Worm (Caenorhabditis elegans): ENCODE results near the gene srab-14.

srab-14 gene

ce11 chrII:7465519-7465918, 33.8 kb downstream of the srab-14 start, which contains the start of gene sro-1:
sro-1 (minus strand) TSS chrII:7465619.
- TF ChIP-seq snpc-4 (tag; optimal IDR thresholded peaks at IDR 0.05), result no peak
- TF ChIP-seq aha-1 (tag), result no peak
- no peak for TF ChIP-seq ceh-20 (GFP tag; IDR thresholded peaks at IDR 0.05)

ce11 chrII:7459205-7459604, 40.1 kb downstream of the srab-14 start, which contains the start of gene D1022.2:
D1022.2 (plus strand) TSS chrII:7459505.
- TF ChIP-seq dve-1 (tag; optimal IDR thresholded peaks at IDR 0.05; ENCODE audit: insufficient read depth), result no peak
- no peak for TF ChIP-seq nhr-48 (tag; optimal IDR thresholded peaks at IDR 0.05)
- no peak for TF ChIP-seq attf-4 (tag; optimal IDR thresholded peaks at IDR 0.05)
- TF ChIP-seq mdl-1 (tag; optimal IDR thresholded peaks at IDR 0.05), result no peak
- 0 out of 2 replicates have a peak, but pooled peaks have one; percentile 14 for TF ChIP-seq Y105C5A.15 (GFP tag; IDR thresholded peaks at IDR 0.05)

DNA sequence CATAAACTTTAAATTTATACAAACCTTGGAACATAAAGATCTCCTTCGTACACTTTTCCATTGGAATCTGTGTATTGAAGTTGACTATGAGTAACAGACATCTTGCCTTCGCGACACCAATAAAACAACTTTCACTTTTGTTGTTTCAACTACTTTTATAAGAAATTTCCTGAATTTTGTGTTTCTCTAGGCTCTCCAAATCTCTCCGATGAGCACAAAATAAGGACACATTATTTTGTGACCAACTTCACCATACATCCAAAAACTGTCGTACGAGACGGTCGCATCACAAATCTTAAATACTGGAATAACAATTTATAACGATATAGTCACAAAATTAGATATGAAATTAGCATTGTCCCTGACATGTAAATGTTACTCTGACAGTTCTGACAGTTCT, 40.6 kb downstream of the srab-14 start, which contains the start of gene D1022.5:
Gene D1022.5, minus strand, starts transcription at position 101 of the 400 bp plus-strand sequence.
- no peak for TF ChIP-seq ceh-32 (tag; optimal IDR thresholded peaks at IDR 0.05; ENCODE audit: poor library complexity)
- no peak for TF ChIP-seq pqm-1 (tag; optimal IDR thresholded peaks at IDR 0.05)
- TF ChIP-seq nhr-102 (tag; optimal IDR thresholded peaks at IDR 0.05), result peak; percentile 54
- TF ChIP-seq unc-39 (tag; optimal IDR thresholded peaks at IDR 0.05), result no peak

ce11 chrII:7457210-7457609, 42.1 kb downstream of the srab-14 start, which contains the start of gene D1022.4:
D1022.4 (minus strand) TSS chrII:7457292.
- TF ChIP-seq jun-1 (tag; optimal IDR thresholded peaks at IDR 0.05) (no peak), php-3 (GFP tag; IDR thresholded peaks at IDR 0.05) (no peak), pqm-1 (tag; optimal IDR thresholded peaks at IDR 0.05) (peak; percentile 37), egl-27 (tag; optimal IDR thresholded peaks at IDR 0.05) (no peak), set-16 (GFP tag; IDR thresholded peaks at IDR 0.05) (no peak), daf-19 (GFP tag; conservative IDR thresholded peaks at IDR 0.05) (no peak), daf-16 (GFP tag; optimal IDR thresholded peaks at IDR 0.05) (no peak), daf-16 (tag; optimal IDR thresholded peaks at IDR 0.05) (peak; percentile 67), ztf-7 (tag; optimal IDR thresholded peaks at IDR 0.05) (no peak), nhr-10 (tag; optimal IDR thresholded peaks at IDR 0.05) (no peak), daf-8 (GFP tag; IDR thresholded peaks at IDR 0.05) (no peak), fkh-10 (GFP tag; optimal IDR thresholded peaks at IDR 0.05) (no peak), lir-3 (tag; optimal IDR thresholded peaks at IDR 0.05) (no peak), nhr-6 (tag; optimal IDR thresholded peaks at IDR 0.05) (no peak), Y105C5A.15 (GFP tag; IDR thresholded peaks at IDR 0.05) (no peak), daf-12 (tag; optimal IDR thresholded peaks at IDR 0.05) (no peak), tag-97 (GFP tag; IDR thresholded peaks at IDR 0.05) (no peak), hlh-30 (tag; optimal IDR thresholded peaks at IDR 0.05; ENCODE audit: insufficient read depth) (peak; percentile 19), zfp-3 (GFP tag; conservative IDR thresholded peaks at IDR 0.05) (no peak), dve-1 (tag; optimal IDR thresholded peaks at IDR 0.05; ENCODE audit: insufficient read depth) (peak; percentile 53), ceh-62 (tag; optimal IDR thresholded peaks at IDR 0.05) (no peak), hlh-11 (tag; optimal IDR thresholded peaks at IDR 0.05) (peak; percentile 9), dpl-1 (GFP tag; optimal IDR thresholded peaks at IDR 0.05) (no peak), madf-9 (GFP tag; conservative IDR thresholded peaks at IDR 0.05) (no peak), nhr-237 (tag; optimal IDR thresholded peaks at IDR 0.05) (no peak), F26F4.8 (GFP tag; conservative IDR thresholded peaks at IDR 0.05) (no peak), lin-13 (GFP tag; optimal IDR thresholded peaks at IDR 0.05) (no peak), dmd-8 (GFP tag; IDR thresholded peaks at IDR 0.05) (no peak), R02D3.7 (tag; optimal IDR thresholded peaks at IDR 0.05) (no peak), attf-4 (tag; optimal IDR thresholded peaks at IDR 0.05) (no peak), snpc-1.2 (GFP tag; IDR thresholded peaks at IDR 0.05) (no peak), F49E8.2 (tag; optimal IDR thresholded peaks at IDR 0.05; ENCODE audit: borderline replicate concordance) (no peak), ZK337.2 (GFP tag; IDR thresholded peaks at IDR 0.05) (no peak), aly-2 (tag; optimal IDR thresholded peaks at IDR 0.05) (no peak), nhr-77 (tag; optimal IDR thresholded peaks at IDR 0.05) (no peak), nhr-102 (tag; optimal IDR thresholded peaks at IDR 0.05) (peak; percentile 77), nhr-111 (GFP tag; optimal IDR thresholded peaks at IDR 0.05) (no peak), ztf-11 (tag; optimal IDR thresholded peaks at IDR 0.05) (no peak), lim-7 (GFP tag; IDR thresholded peaks at IDR 0.05) (no peak), skn-1 (tag; optimal IDR thresholded peaks at IDR 0.05) (no peak)
